Worm (Caenorhabditis elegans) whole organism, L2 larva: ENCODE results near the gene prdh-1.

Experiments
- C34F6.9 ChIP-seq: fragments of 150-350 bp; optimal IDR thresholded peaks from 2 replicates; lab custom pipeline; 2014; ENCODE audit warnings: missing biosample characterization, missing genetic modification characterization
- F13H6.1 ChIP-seq: sonication (generic microtip); optimal IDR thresholded peaks from 2 replicates; lab custom pipeline; 2016; ENCODE audit warnings: missing genetic modification characterization, missing compliant biosample characterization
- Y55F3AM.14 ChIP-seq: fragments of 200-800 bp; sonication (Bioruptor generic); optimal IDR thresholded peaks from 2 replicates; lab custom pipeline; 2018; ENCODE audit warnings: mild to moderate bottlenecking, missing genetic modification characterization, missing compliant biosample characterization
- ZK546.5 ChIP-seq: sonication (generic microtip); optimal IDR thresholded peaks from 2 replicates; lab custom pipeline; 2017; ENCODE audit warnings: missing biosample characterization, missing genetic modification characterization
- alr-1 ChIP-seq: fragments of 150-350 bp; optimal IDR thresholded peaks from 2 replicates; lab custom pipeline; 2014; ENCODE audit warnings: missing biosample characterization, missing genetic modification characterization
- aly-2 ChIP-seq: fragments of 150-350 bp; optimal IDR thresholded peaks from 2 replicates; lab custom pipeline; 2014; ENCODE audit warnings: missing biosample characterization, missing genetic modification characterization
- blmp-1 ChIP-seq: sonication (generic microtip); optimal IDR thresholded peaks from 2 replicates; lab custom pipeline; 2017; ENCODE audit warnings: missing genetic modification characterization, mild to moderate bottlenecking, missing compliant biosample characterization, antibody characterized with exemption, moderate library complexity; ENCODE audit not compliant: insufficient read depth
- ceh-16 ChIP-seq: fragments of 150-350 bp; optimal IDR thresholded peaks from 2 replicates; lab custom pipeline; 2014; ENCODE audit warnings: missing biosample characterization, missing genetic modification characterization
- ceh-82 ChIP-seq: fragments of 150-350 bp; optimal IDR thresholded peaks from 2 replicates; lab custom pipeline; 2014; ENCODE audit warnings: missing biosample characterization, missing genetic modification characterization
- dmd-4 ChIP-seq: sonication (generic microtip); optimal IDR thresholded peaks from 2 replicates; lab custom pipeline; 2017; ENCODE audit warnings: missing biosample characterization, missing genetic modification characterization
- egl-27 ChIP-seq: sonication (generic microtip); optimal IDR thresholded peaks from 3 replicates; lab custom pipeline; 2017; ENCODE audit warnings: missing biosample characterization, missing genetic modification reagents, missing genetic modification characterization
- elt-3 ChIP-seq: sonication (generic microtip); optimal IDR thresholded peaks from 2 replicates; lab custom pipeline; 2017; ENCODE audit warnings: missing biosample characterization, missing genetic modification characterization
- fos-1 ChIP-seq: fragments of 150-350 bp; optimal IDR thresholded peaks from 2 replicates; lab custom pipeline; 2014; ENCODE audit warnings: missing biosample characterization, missing genetic modification characterization
- lin-11 ChIP-seq: fragments of 150-350 bp; sonication (generic microtip); optimal IDR thresholded peaks from 2 replicates; lab custom pipeline; 2014; ENCODE audit warnings: missing biosample characterization, missing genetic modification characterization, inconsistent platforms, mixed read lengths
- lin-13 ChIP-seq: fragments of 150-350 bp; optimal IDR thresholded peaks from 2 replicates; lab custom pipeline; 2014; ENCODE audit warnings: missing biosample characterization, missing genetic modification reagents, missing genetic modification characterization
- lin-39 ChIP-seq: fragments of 150-350 bp; optimal IDR thresholded peaks from 2 replicates; lab custom pipeline; 2014; ENCODE audit warnings: missing biosample characterization, missing genetic modification reagents, missing genetic modification characterization
- lsy-2 ChIP-seq, 2 experiments: fragments of 150-350 bp in 1 of 2; sonication (generic microtip) in 1 of 2; optimal IDR thresholded peaks; 2 replicates each; lab custom pipeline; 2014 to 2017; ENCODE audit warnings: missing biosample characterization in 2 of 2, missing genetic modification characterization in 2 of 2
- mab-5 ChIP-seq: fragments of 150-350 bp; optimal IDR thresholded peaks from 2 replicates; lab custom pipeline; 2014; ENCODE audit warnings: missing biosample characterization, missing genetic modification characterization
- mbf-1 ChIP-seq: sonication (generic microtip); optimal IDR thresholded peaks from 2 replicates; lab custom pipeline; 2017; ENCODE audit warnings: missing biosample characterization, missing genetic modification characterization
- mdl-1 ChIP-seq, 2 experiments: fragments of 150-350 bp in 1 of 2; sonication (generic microtip) in 1 of 2; optimal IDR thresholded peaks; 2 replicates each; lab custom pipeline; 2017; ENCODE audit warnings: missing biosample characterization in 2 of 2, missing genetic modification characterization in 2 of 2
- nhr-10 ChIP-seq: sonication (generic microtip); optimal IDR thresholded peaks from 2 replicates; lab custom pipeline; 2017; ENCODE audit warnings: missing biosample characterization, missing genetic modification characterization
- nhr-12 ChIP-seq: fragments of 150-350 bp; optimal IDR thresholded peaks from 2 replicates; lab custom pipeline; 2014; ENCODE audit warnings: missing biosample characterization, missing genetic modification characterization
- nhr-129 ChIP-seq: fragments of 150-350 bp; optimal IDR thresholded peaks from 2 replicates; lab custom pipeline; 2014; ENCODE audit warnings: missing biosample characterization, missing genetic modification characterization
- nhr-21 ChIP-seq: fragments of 150-350 bp; optimal IDR thresholded peaks from 2 replicates; lab custom pipeline; 2014; ENCODE audit warnings: missing biosample characterization, missing genetic modification characterization
- nhr-23 ChIP-seq: fragments of 150-350 bp; optimal IDR thresholded peaks from 2 replicates; lab custom pipeline; 2014; ENCODE audit warnings: missing biosample characterization, missing genetic modification reagents, missing genetic modification characterization
- nhr-237 ChIP-seq: fragments of 150-350 bp; optimal IDR thresholded peaks from 2 replicates; lab custom pipeline; 2014; ENCODE audit warnings: missing biosample characterization, missing genetic modification characterization
- nhr-25 ChIP-seq: fragments of 150-350 bp; sonication (generic microtip); optimal IDR thresholded peaks from 3 replicates; lab custom pipeline; 2014; ENCODE audit warnings: missing biosample characterization, missing genetic modification characterization
- nhr-6 ChIP-seq: fragments of 150-350 bp; optimal IDR thresholded peaks from 2 replicates; lab custom pipeline; 2014; ENCODE audit warnings: missing biosample characterization, missing genetic modification characterization
- peb-1 ChIP-seq: fragments of 150-350 bp; optimal IDR thresholded peaks from 2 replicates; lab custom pipeline; 2014; ENCODE audit warnings: missing biosample characterization, missing genetic modification characterization
- sem-4 ChIP-seq: fragments of 150-350 bp; optimal IDR thresholded peaks from 2 replicates; lab custom pipeline; 2014; ENCODE audit warnings: missing biosample characterization, missing genetic modification reagents, missing genetic modification characterization
- skn-1 ChIP-seq: sonication (generic microtip); optimal IDR thresholded peaks from 2 replicates; lab custom pipeline; 2017; ENCODE audit warnings: missing biosample characterization, missing genetic modification characterization
- sma-3 ChIP-seq: sonication (generic microtip); optimal IDR thresholded peaks from 2 replicates; lab custom pipeline; 2016; ENCODE audit warnings: missing genetic modification reagents, missing genetic modification characterization, missing compliant biosample characterization
- sma-9 ChIP-seq, 2 experiments: fragments of 150-350 bp in 1 of 2; sonication (generic microtip) in 1 of 2; optimal IDR thresholded peaks; 2 replicates each; lab custom pipeline; 2014 to 2016; ENCODE audit warnings: missing genetic modification characterization in 2 of 2, mild to moderate bottlenecking in 1 of 2, missing biosample characterization in 1 of 2, missing compliant biosample characterization in 1 of 2, missing genetic modification reagents in 1 of 2, moderate library complexity in 1 of 2
- snpc-4 ChIP-seq: fragments of 150-350 bp; optimal IDR thresholded peaks from 2 replicates; lab custom pipeline; 2014; ENCODE audit warnings: missing biosample characterization, missing genetic modification characterization
- unc-39 ChIP-seq: fragments of 150-350 bp; optimal IDR thresholded peaks from 2 replicates; lab custom pipeline; 2014; ENCODE audit warnings: missing biosample characterization, missing genetic modification characterization
- unc-62 ChIP-seq: fragments of 150-350 bp; optimal IDR thresholded peaks from 2 replicates; lab custom pipeline; 2014; ENCODE audit warnings: missing biosample characterization, missing genetic modification reagents, missing genetic modification characterization
- zag-1 ChIP-seq: fragments of 150-350 bp; optimal IDR thresholded peaks from 2 replicates; lab custom pipeline; 2014; ENCODE audit warnings: missing biosample characterization, missing genetic modification characterization
- ztf-11 ChIP-seq: sonication (generic microtip); optimal IDR thresholded peaks from 2 replicates; lab custom pipeline; 2017; ENCODE audit warnings: missing biosample characterization, missing genetic modification characterization
- ztf-4 ChIP-seq: fragments of 150-350 bp; optimal IDR thresholded peaks from 2 replicates; lab custom pipeline; 2014; ENCODE audit warnings: missing biosample characterization, missing genetic modification characterization

prdh-1 gene

DNA sequence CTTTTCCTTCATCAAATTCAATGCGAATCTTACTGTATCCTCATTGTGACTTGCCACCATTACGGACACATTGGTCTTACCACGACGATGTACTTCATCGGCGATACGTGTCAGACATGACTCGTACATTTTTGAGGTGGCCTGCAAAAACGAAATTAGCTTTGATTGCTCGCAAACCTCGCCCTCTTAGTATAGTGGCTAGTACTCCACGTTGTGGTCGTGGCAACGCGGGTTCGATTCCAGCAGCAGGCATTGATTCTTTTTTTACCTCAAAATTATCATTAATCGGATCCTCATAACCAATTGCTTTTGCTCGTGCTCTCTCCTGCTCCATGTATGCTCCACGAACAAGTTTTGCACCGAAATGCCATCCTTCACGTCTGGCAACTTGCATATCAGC, 6.3 kb downstream of the prdh-1 start:
- TF ChIP-seq peb-1 (tag; lab: Kevin White, UChicago) (no peak), ztf-11 (tag; lab: Kevin White, UChicago) (no peak), nhr-129 (tag; lab: Kevin White, UChicago) (peak; percentile 15)

DNA sequence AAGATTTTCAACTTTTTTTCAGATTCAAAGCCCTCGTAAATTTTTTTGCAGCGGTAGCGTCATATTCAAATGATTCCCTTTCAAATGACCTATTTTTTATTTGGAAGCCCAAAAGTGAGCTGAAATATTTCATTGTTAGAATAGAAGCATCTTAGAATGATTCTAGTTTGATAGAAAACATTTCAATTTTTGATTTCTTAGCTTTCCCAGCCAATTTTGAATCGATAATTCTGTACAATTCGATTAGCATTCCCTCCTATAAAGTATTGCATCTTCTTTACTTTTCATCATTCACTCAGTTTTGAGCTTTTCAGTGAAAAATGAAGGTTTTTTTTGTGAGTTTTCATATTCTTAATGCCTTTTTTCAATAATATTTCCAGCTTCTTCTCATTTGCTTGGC, 9.7 kb downstream of the prdh-1 start, which contains the start of gene B0513.90:
Gene B0513.90 (plus strand): TSS at position 301 of the 400 bp plus-strand sequence.
- no peak for TF ChIP-seq skn-1 (tag; lab: Kevin White, UChicago)
- no peak for TF ChIP-seq sma-3 (GFP tag; lab: Kevin White, UChicago)
- no peak for TF ChIP-seq alr-1
- no peak for TF ChIP-seq nhr-6 (tag; lab: Kevin White, UChicago)
- TF ChIP-seq nhr-25 (tag; lab: Kevin White, UChicago) = no peak
- TF ChIP-seq elt-3 (tag; lab: Kevin White, UChicago) = no peak
- no peak for TF ChIP-seq unc-62
- no peak for TF ChIP-seq aly-2 (tag; lab: Kevin White, UChicago)
- no peak for TF ChIP-seq lin-11 (tag; lab: Kevin White, UChicago)
- TF ChIP-seq lin-13 = no peak
- TF ChIP-seq zag-1 (tag; lab: Kevin White, UChicago) = no peak
- TF ChIP-seq sma-9 (GFP tag; optimal IDR thresholded peaks at IDR 0.05; lab: Kevin White, UChicago) = no peak
- no peak for TF ChIP-seq sma-9 (tag; optimal IDR thresholded peaks at IDR 0.05; lab: Kevin White, UChicago)
- TF ChIP-seq sem-4 (tag; lab: Kevin White, UChicago) = no peak
- TF ChIP-seq Y55F3AM.14 (GFP tag; lab: Kevin White, UChicago) = no peak
- TF ChIP-seq nhr-237 = no peak

DNA sequence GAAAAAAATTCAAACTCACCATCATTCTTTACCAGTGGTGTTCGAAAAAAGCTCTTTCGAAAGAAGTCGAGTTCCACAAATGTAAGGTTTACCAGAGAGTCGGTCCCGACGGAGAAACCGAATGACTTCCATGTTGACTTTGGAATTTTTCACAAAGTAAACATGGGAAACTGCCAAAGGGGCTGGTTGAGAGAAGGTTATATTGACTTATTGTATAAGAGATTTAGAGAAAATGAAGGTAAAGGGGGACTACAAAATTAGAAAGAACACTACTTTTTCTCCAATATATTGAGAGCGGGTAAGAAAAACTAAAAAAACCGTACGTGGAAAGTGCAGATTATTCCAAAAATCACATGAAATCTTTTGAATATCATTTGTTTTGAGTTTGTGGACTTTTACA, 11.2 kb downstream of the prdh-1 start, which contains the start of gene vamp-8:
Gene vamp-8 (minus strand): TSS at position 25 of the 400 bp plus-strand sequence.
- no peak for TF ChIP-seq sma-9 (GFP tag; optimal IDR thresholded peaks at IDR 0.05; lab: Kevin White, UChicago)
- no peak for TF ChIP-seq sma-9 (tag; optimal IDR thresholded peaks at IDR 0.05; lab: Kevin White, UChicago)
- TF ChIP-seq nhr-12 (tag; lab: Kevin White, UChicago) = no peak
- TF ChIP-seq lin-13 = no peak
- peak; percentile 58 for TF ChIP-seq nhr-129 (tag; lab: Kevin White, UChicago)

DNA sequence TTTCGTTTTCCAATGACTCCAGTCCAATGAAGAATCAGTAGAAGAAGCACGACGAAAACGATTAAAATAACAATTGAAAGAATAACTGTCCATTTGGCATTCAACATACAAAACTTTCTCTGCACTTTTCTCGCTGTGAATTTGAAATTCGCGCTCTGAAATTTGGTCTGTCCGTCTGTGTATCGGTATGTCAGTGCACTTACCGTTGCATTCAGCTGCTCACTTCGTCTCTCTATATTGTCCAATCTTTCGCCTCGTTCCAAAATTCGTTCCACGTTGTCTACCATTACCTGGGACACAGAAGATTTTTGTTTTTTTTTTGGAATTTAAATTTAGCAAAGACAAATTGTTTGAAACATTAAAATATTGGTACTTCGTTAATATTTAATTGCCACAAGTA, 16.0 kb downstream of the prdh-1 start:
- TF ChIP-seq nhr-10 (tag; lab: Kevin White, UChicago) (no peak), sma-3 (GFP tag; lab: Kevin White, UChicago) (no peak), dmd-4 (tag; lab: Kevin White, UChicago) (no peak), fos-1 (no peak), C34F6.9 (tag; lab: Kevin White, UChicago) (no peak), Y55F3AM.14 (GFP tag; lab: Kevin White, UChicago) (no peak), nhr-25 (tag; lab: Kevin White, UChicago) (no peak), sma-9 (GFP tag; optimal IDR thresholded peaks at IDR 0.05; lab: Kevin White, UChicago) (no peak), sma-9 (tag; optimal IDR thresholded peaks at IDR 0.05; lab: Kevin White, UChicago) (no peak), nhr-129 (tag; lab: Kevin White, UChicago) (no peak), ceh-82 (no peak), unc-62 (no peak), egl-27 (tag; lab: Kevin White, UChicago) (no peak), snpc-4 (tag; lab: Kevin White, UChicago) (no peak), lin-11 (tag; lab: Kevin White, UChicago) (no peak), blmp-1 (no peak)

DNA sequence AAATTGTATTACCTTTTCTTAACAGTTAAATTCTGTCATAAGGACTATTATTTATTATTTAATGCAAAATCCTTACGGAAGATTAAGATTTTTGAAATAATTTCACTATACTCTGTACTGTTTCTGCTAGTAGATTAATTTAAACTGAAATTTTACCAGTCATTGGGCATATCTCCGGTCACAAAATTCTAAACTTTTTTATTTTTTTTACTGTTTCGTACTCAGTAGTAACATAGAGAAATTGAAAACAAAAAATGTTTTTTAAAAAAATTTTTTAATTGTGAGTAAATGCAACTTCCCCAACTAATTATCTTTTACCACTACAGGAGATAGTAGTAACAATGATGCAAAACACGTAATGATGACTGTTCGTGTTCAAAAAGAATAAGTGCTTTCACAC, 38.1 kb downstream of the prdh-1 start:
- TF ChIP-seq F13H6.1 (tag; lab: Kevin White, UChicago) = no peak
- TF ChIP-seq ztf-4 (tag; lab: Kevin White, UChicago) = no peak
- no peak for TF ChIP-seq mdl-1 (tag; optimal IDR thresholded peaks at IDR 0.05; lab: Kevin White, UChicago)
- no peak for TF ChIP-seq lsy-2 (tag; optimal IDR thresholded peaks at IDR 0.05; lab: Kevin White, UChicago)
- no peak for TF ChIP-seq sma-3 (GFP tag; lab: Kevin White, UChicago)
- TF ChIP-seq ceh-16 = no peak
- no peak for TF ChIP-seq mab-5 (tag; lab: Kevin White, UChicago)
- TF ChIP-seq lin-13 = no peak
- TF ChIP-seq ZK546.5 (tag; lab: Kevin White, UChicago) = no peak
- no peak for TF ChIP-seq nhr-21 (tag; lab: Kevin White, UChicago)
- TF ChIP-seq dmd-4 (tag; lab: Kevin White, UChicago) = no peak
- no peak for TF ChIP-seq nhr-23 (tag; lab: Kevin White, UChicago)
- no peak for TF ChIP-seq sma-9 (GFP tag; optimal IDR thresholded peaks at IDR 0.05; lab: Kevin White, UChicago)
- no peak for TF ChIP-seq sma-9 (tag; optimal IDR thresholded peaks at IDR 0.05; lab: Kevin White, UChicago)
- TF ChIP-seq unc-39 (tag; lab: Kevin White, UChicago) = no peak
- no peak for TF ChIP-seq mbf-1
- no peak for TF ChIP-seq nhr-12 (tag; lab: Kevin White, UChicago)
- no peak for TF ChIP-seq nhr-10 (tag; lab: Kevin White, UChicago)
- no peak for TF ChIP-seq alr-1
- TF ChIP-seq lin-39 = no peak
- no peak for TF ChIP-seq fos-1
